Fruit fly (Drosophila melanogaster) whole organism, prepupa: ENCODE measurements around the gene St2.

Experiments
- CG3032 ChIP-seq: fragments of 200-800 bp; optimal IDR thresholded peaks from 2 replicates; lab custom pipeline; 2019; ENCODE audit warnings: missing biosample characterization, mild to moderate bottlenecking, missing genetic modification characterization, moderate library complexity
- CG6163 ChIP-seq: fragments of 200-800 bp; sonication (Bioruptor generic); IDR thresholded peaks from 3 replicates; pipeline ENCODE4 v1.3.6; 2022; ENCODE audit warnings: missing biosample characterization, missing genetic modification characterization
- CG8119 ChIP-seq: fragments of 200-800 bp; sonication (Bioruptor generic); IDR thresholded peaks from 3 replicates; pipeline ENCODE4 v1.3.6; 2022; ENCODE audit warnings: missing biosample characterization, missing genetic modification characterization
- Eip75B ChIP-seq: fragments of 200-800 bp; sonication (Bioruptor generic); optimal IDR thresholded peaks from 3 replicates; lab custom pipeline; 2016; ENCODE audit warnings: missing biosample characterization, missing genetic modification characterization
- Ets96B ChIP-seq: fragments of 200-800 bp; optimal IDR thresholded peaks from 2 replicates; lab custom pipeline; 2019; ENCODE audit warnings: missing biosample characterization, mild to moderate bottlenecking, missing genetic modification characterization, moderate library complexity
- Gug ChIP-seq: fragments of 200-800 bp; sonication (Bioruptor generic); IDR thresholded peaks from 2 replicates; pipeline ENCODE4 v1.3.6; 2022; ENCODE audit warnings: missing biosample characterization, missing genetic modification characterization
- Hr39 ChIP-seq: fragments of 200-800 bp; sonication (Bioruptor generic); optimal IDR thresholded peaks from 2 replicates; lab custom pipeline; 2016; ENCODE audit warnings: missing biosample characterization, missing genetic modification characterization
- Hr4 ChIP-seq: fragments of 200-800 bp; sonication (Bioruptor generic); optimal IDR thresholded peaks from 3 replicates; lab custom pipeline; 2016; ENCODE audit warnings: missing biosample characterization, missing genetic modification characterization
- Sox102F ChIP-seq: fragments of 200-800 bp; sonication (Bioruptor generic); optimal IDR thresholded peaks from 2 replicates; lab custom pipeline; 2016; ENCODE audit warnings: missing biosample characterization, mild to moderate bottlenecking, missing genetic modification characterization
- achi ChIP-seq: fragments of 200-800 bp; sonication (Bioruptor generic); optimal IDR thresholded peaks from 3 replicates; lab custom pipeline; 2016; ENCODE audit warnings: missing biosample characterization, missing genetic modification characterization
- dac ChIP-seq: fragments of 200-800 bp; sonication (Bioruptor generic); optimal IDR thresholded peaks from 2 replicates; lab custom pipeline; 2017; ENCODE audit warnings: missing biosample characterization, mild to moderate bottlenecking, missing genetic modification characterization
- fd85E ChIP-seq: fragments of 200-800 bp; sonication (Bioruptor generic); optimal IDR thresholded peaks from 3 replicates; lab custom pipeline; 2016; ENCODE audit warnings: missing biosample characterization, missing genetic modification characterization
- lz ChIP-seq: fragments of 200-800 bp; sonication (Bioruptor generic); optimal IDR thresholded peaks from 3 replicates; lab custom pipeline; 2016; ENCODE audit warnings: missing biosample characterization, missing genetic modification characterization
- vri ChIP-seq: fragments of 200-800 bp; sonication (Bioruptor generic); optimal IDR thresholded peaks from 3 replicates; lab custom pipeline; 2016; ENCODE audit warnings: missing biosample characterization, mild to moderate bottlenecking, missing genetic modification characterization

DNA sequence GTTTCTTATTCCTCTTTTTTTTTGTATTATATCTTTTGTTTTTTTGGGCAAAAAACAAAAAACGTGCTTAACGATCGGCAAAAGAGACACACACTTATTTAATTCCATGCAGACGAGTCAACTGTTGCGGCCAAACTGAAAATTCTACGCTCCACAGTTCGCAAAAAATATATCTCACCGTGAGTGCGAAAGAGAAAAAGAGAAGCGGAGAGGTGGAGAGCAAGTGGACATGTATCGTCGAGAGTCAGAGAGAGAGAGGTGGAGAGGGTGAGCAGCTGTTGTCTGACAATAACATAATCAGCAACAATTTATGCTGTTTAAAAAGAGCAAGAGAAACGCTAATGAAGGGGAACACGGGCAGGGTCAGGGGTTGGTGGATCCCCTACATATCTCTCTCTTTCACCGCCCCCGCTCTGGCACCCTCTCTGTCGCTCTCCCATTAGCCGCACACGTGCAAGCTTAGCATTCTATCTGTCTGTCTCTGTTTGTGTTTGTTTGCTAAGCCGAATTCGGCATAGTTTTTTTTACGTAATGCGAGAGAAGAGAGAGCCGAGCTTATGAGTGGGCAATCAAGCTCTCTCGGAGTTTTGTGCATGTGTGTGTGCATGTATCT lies 24.8 kb upstream of the St2 start:
- TF ChIP-seq CG6163 (peak; percentile 49; the same call in 2 of the 3 replicates), Eip75B (GFP tag; lab: Kevin White, UChicago) (no peak), CG8119 (GFP tag; lab: Robert Waterston, UW) (no peak), Gug (GFP tag; lab: Robert Waterston, UW) (no peak), achi (GFP tag; lab: Kevin White, UChicago) (no peak), dac (GFP tag; lab: Kevin White, UChicago) (no peak), Sox102F (GFP tag; lab: Kevin White, UChicago) (no peak), Hr39 (GFP tag; lab: Kevin White, UChicago) (no peak), fd85E (GFP tag; lab: Kevin White, UChicago) (no peak), Ets96B (no peak), Hr4 (no peak), vri (GFP tag; lab: Kevin White, UChicago) (peak; percentile 84), CG3032 (no peak), lz (peak; percentile 2)
